Worm (Caenorhabditis elegans) whole organism, L2 larva: Measurements from ENCODE around the gene ZC239.15.

Source experiments
- ZK546.5 ChIP-seq: sonication (generic microtip); optimal IDR thresholded peaks from 2 replicates; lab custom pipeline; 2017; ENCODE audit warnings: missing biosample characterization, missing genetic modification characterization
- aly-2 ChIP-seq: fragments of 150-350 bp; optimal IDR thresholded peaks from 2 replicates; lab custom pipeline; 2014; ENCODE audit warnings: missing biosample characterization, missing genetic modification characterization
- ama-1 ChIP-seq: fragments of 150-350 bp; optimal IDR thresholded peaks from 2 replicates; lab custom pipeline; 2018; ENCODE audit warnings: inconsistent platforms
- lin-11 ChIP-seq: fragments of 150-350 bp; sonication (generic microtip); optimal IDR thresholded peaks from 2 replicates; lab custom pipeline; 2014; ENCODE audit warnings: missing biosample characterization, missing genetic modification characterization, inconsistent platforms, mixed read lengths
- lin-13 ChIP-seq: fragments of 150-350 bp; optimal IDR thresholded peaks from 2 replicates; lab custom pipeline; 2014; ENCODE audit warnings: missing biosample characterization, missing genetic modification reagents, missing genetic modification characterization
- lsy-2 ChIP-seq, 2 experiments: fragments of 150-350 bp in 1 of 2; sonication (generic microtip) in 1 of 2; optimal IDR thresholded peaks; 2 replicates each; lab custom pipeline; 2014 to 2017; ENCODE audit warnings: missing biosample characterization in 2 of 2, missing genetic modification characterization in 2 of 2
- mdl-1 ChIP-seq, 2 experiments: fragments of 150-350 bp in 1 of 2; sonication (generic microtip) in 1 of 2; optimal IDR thresholded peaks; 2 replicates each; lab custom pipeline; 2017; ENCODE audit warnings: missing biosample characterization in 2 of 2, missing genetic modification characterization in 2 of 2
- nhr-11 ChIP-seq: fragments of 150-350 bp; optimal IDR thresholded peaks from 2 replicates; lab custom pipeline; 2014; ENCODE audit warnings: missing biosample characterization, missing genetic modification characterization
- nhr-237 ChIP-seq: fragments of 150-350 bp; optimal IDR thresholded peaks from 2 replicates; lab custom pipeline; 2014; ENCODE audit warnings: missing biosample characterization, missing genetic modification characterization
- peb-1 ChIP-seq: fragments of 150-350 bp; optimal IDR thresholded peaks from 2 replicates; lab custom pipeline; 2014; ENCODE audit warnings: missing biosample characterization, missing genetic modification characterization
- ztf-4 ChIP-seq: fragments of 150-350 bp; optimal IDR thresholded peaks from 2 replicates; lab custom pipeline; 2014; ENCODE audit warnings: missing biosample characterization, missing genetic modification characterization

ce11 chrII:3240207-3240606 lies 15.7 kb upstream of the ZC239.15 start, which contains the start of gene C17F4.3:
- no peak for TF ChIP-seq ama-1 (lab: Kevin White, UChicago)
- no peak for TF ChIP-seq lin-13 (GFP tag; lab: Kevin White, UChicago)
- no peak for TF ChIP-seq mdl-1 (tag; optimal IDR thresholded peaks at IDR 0.05; lab: Kevin White, UChicago)
- TF ChIP-seq aly-2: no peak
- TF ChIP-seq nhr-237 (tag; lab: Kevin White, UChicago): no peak
- no peak for TF ChIP-seq ZK546.5 (tag; lab: Kevin White, UChicago)
- TF ChIP-seq lsy-2 (tag; optimal IDR thresholded peaks at IDR 0.05; lab: Kevin White, UChicago): no peak
- TF ChIP-seq ztf-4 (tag; lab: Kevin White, UChicago): no peak
- TF ChIP-seq lin-11: no peak
- TF ChIP-seq peb-1 (tag; lab: Kevin White, UChicago): no peak
- no peak for TF ChIP-seq nhr-11 (tag; lab: Kevin White, UChicago)
